Worm (Caenorhabditis elegans) whole organism, early embryonic: ENCODE measurements around the gene gcy-27.

ENCODE experiments used
- B0310.2 ChIP-seq: sonication (generic microtip); optimal IDR thresholded peaks from 2 replicates; lab custom pipeline; 2016; ENCODE audit warnings: mild to moderate bottlenecking, missing genetic modification characterization, missing compliant biosample characterization
- F13C5.2 ChIP-seq: sonication (generic microtip); optimal IDR thresholded peaks from 2 replicates; lab custom pipeline; 2017; ENCODE audit warnings: mild to moderate bottlenecking, missing genetic modification characterization, inconsistent platforms, missing compliant biosample characterization
- aly-1 ChIP-seq: sonication (generic microtip); optimal IDR thresholded peaks from 2 replicates; lab custom pipeline; 2016; ENCODE audit warnings: missing genetic modification characterization, missing compliant biosample characterization
- ama-1 ChIP-seq: fragments of 150-350 bp; optimal IDR thresholded peaks from 2 replicates; lab custom pipeline; 2014
- ceh-13 ChIP-seq: fragments of 200-800 bp; sonication (Bioruptor generic); optimal IDR thresholded peaks from 2 replicates; lab custom pipeline; 2018; ENCODE audit warnings: mild to moderate bottlenecking, missing genetic modification characterization, missing compliant biosample characterization
- ceh-36 ChIP-seq: sonication (generic microtip); optimal IDR thresholded peaks from 2 replicates; lab custom pipeline; 2016; ENCODE audit warnings: missing genetic modification characterization, inconsistent platforms, missing compliant biosample characterization
- ets-7 ChIP-seq: sonication (generic microtip); optimal IDR thresholded peaks from 2 replicates; lab custom pipeline; 2016; ENCODE audit warnings: missing genotype, missing genetic modification characterization, missing compliant biosample characterization
- flt-1 ChIP-seq: fragments of 200-800 bp; sonication (Bioruptor generic); IDR thresholded peaks from 2 replicates; pipeline ENCODE4 v1.3.6; 2022; ENCODE audit warnings: missing genetic modification characterization, missing compliant biosample characterization
- hmbx-1 ChIP-seq: sonication (generic microtip); optimal IDR thresholded peaks from 2 replicates; lab custom pipeline; 2016; ENCODE audit warnings: mild to moderate bottlenecking, missing genetic modification characterization, missing compliant biosample characterization
- hmg-4 ChIP-seq: fragments of 200-800 bp; sonication (Bioruptor generic); optimal IDR thresholded peaks from 2 replicates; lab custom pipeline; 2018; ENCODE audit warnings: mild to moderate bottlenecking, missing genetic modification characterization, missing compliant biosample characterization
- hnd-1 ChIP-seq: sonication (generic microtip); optimal IDR thresholded peaks from 2 replicates; lab custom pipeline; 2016; ENCODE audit warnings: missing genetic modification characterization, missing compliant biosample characterization
- pes-1 ChIP-seq: fragments of 200-800 bp; sonication (Bioruptor generic); IDR thresholded peaks from 2 replicates; pipeline ENCODE4 v1.3.6; 2022; ENCODE audit warnings: missing genetic modification reagents, missing genetic modification characterization, missing compliant biosample characterization
- scrt-1 ChIP-seq: fragments of 200-800 bp; sonication (Bioruptor generic); IDR thresholded peaks from 2 replicates; pipeline ENCODE4 v1.3.6; 2022; ENCODE audit warnings: missing genetic modification characterization, missing compliant biosample characterization
- sea-1 ChIP-seq: fragments of 200-800 bp; sonication (Bioruptor generic); conservative IDR thresholded peaks from 2 replicates; pipeline ENCODE4 v1.3.6; 2022; ENCODE audit warnings: missing genetic modification characterization, missing compliant biosample characterization
- tbx-11 ChIP-seq: fragments of 200-800 bp; sonication (Bioruptor generic); IDR thresholded peaks from 2 replicates; pipeline ENCODE4 v1.3.6; 2022; ENCODE audit warnings: missing genetic modification characterization, missing compliant biosample characterization
- tbx-37 ChIP-seq: fragments of 200-800 bp; sonication (Bioruptor generic); conservative IDR thresholded peaks from 2 replicates; pipeline ENCODE4 v1.3.6; 2022; ENCODE audit warnings: missing genetic modification reagents, missing genetic modification characterization, missing compliant biosample characterization
- tra-4 ChIP-seq: sonication (generic microtip); optimal IDR thresholded peaks from 2 replicates; lab custom pipeline; 2017; ENCODE audit warnings: missing genetic modification characterization, missing compliant biosample characterization

The gcy-27 gene

ce11 chrIV:17436552-17436951 is at the start of gene gcy-27:
gcy-27 (minus strand) TSS chrIV:17436652.
- TF ChIP-seq ets-7 (tag; lab: Kevin White, UChicago) (no peak), flt-1 (GFP tag; lab: Robert Waterston, UW) (no peak), sea-1 (GFP tag; lab: Robert Waterston, UW) (no peak), tbx-37 (GFP tag; lab: Robert Waterston, UW) (no peak), tbx-11 (GFP tag; lab: Robert Waterston, UW) (no peak), aly-1 (tag; lab: Kevin White, UChicago) (no peak), B0310.2 (tag; lab: Kevin White, UChicago) (no peak), ama-1 (no peak), pes-1 (no peak), F13C5.2 (tag; lab: Kevin White, UChicago) (no peak), hmg-4 (GFP tag; lab: Kevin White, UChicago) (no peak), ceh-36 (tag; lab: Kevin White, UChicago) (no peak), tra-4 (tag; lab: Kevin White, UChicago) (no peak), hmbx-1 (tag; lab: Kevin White, UChicago) (no peak)

DNA sequence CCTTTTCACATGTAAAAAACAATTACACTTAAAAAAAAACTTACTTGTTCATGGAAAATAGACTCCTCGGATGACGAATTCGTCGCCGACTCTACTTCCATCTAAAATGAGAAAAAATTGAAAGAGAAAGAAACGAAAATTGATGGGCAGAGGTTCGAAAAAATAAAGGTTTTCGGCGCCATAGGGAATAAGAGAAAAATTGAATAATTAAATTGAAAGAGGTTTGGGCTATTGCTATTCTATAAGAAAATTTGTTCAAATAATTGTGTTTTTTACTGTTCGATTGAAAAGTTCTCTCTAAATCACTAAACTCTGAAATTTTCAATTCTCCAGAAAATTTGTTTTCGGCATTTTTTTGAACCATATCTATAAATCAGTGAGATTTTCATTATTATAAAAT is 46.8 kb upstream of the gcy-27 start, which contains the start of gene rabr-2:
Gene rabr-2 (minus strand): TSS at position 101 of the 400 bp plus-strand sequence.
- TF ChIP-seq aly-1 (tag; lab: Kevin White, UChicago) (no peak), F13C5.2 (tag; lab: Kevin White, UChicago) (no peak), hmbx-1 (tag; lab: Kevin White, UChicago) (no peak), sea-1 (GFP tag; lab: Robert Waterston, UW) (no peak), tra-4 (tag; lab: Kevin White, UChicago) (no peak), ets-7 (tag; lab: Kevin White, UChicago) (no peak), ceh-36 (tag; lab: Kevin White, UChicago) (no peak), tbx-37 (GFP tag; lab: Robert Waterston, UW) (no peak), pes-1 (no peak), flt-1 (GFP tag; lab: Robert Waterston, UW) (no peak), ama-1 (no peak), tbx-11 (GFP tag; lab: Robert Waterston, UW) (no peak)

- TF ChIP-seq aly-1 (tag; lab: Kevin White, UChicago) = no peak
- TF ChIP-seq ceh-13 (GFP tag; lab: Kevin White, UChicago) = no peak
- no peak for TF ChIP-seq tra-4 (tag; lab: Kevin White, UChicago)
- TF ChIP-seq hnd-1 (tag; lab: Kevin White, UChicago) = no peak
- no peak for TF ChIP-seq hmg-4 (GFP tag; lab: Kevin White, UChicago)
- no peak for TF ChIP-seq ceh-36 (tag; lab: Kevin White, UChicago)
- no peak for TF ChIP-seq ama-1
- TF ChIP-seq scrt-1 = no peak
- no peak for TF ChIP-seq pes-1
- no peak for TF ChIP-seq hmbx-1 (tag; lab: Kevin White, UChicago)
- no peak for TF ChIP-seq B0310.2 (tag; lab: Kevin White, UChicago)
- no peak for TF ChIP-seq tbx-11 (GFP tag; lab: Robert Waterston, UW)
- no peak for TF ChIP-seq tbx-37 (GFP tag; lab: Robert Waterston, UW)
- TF ChIP-seq sea-1 (GFP tag; lab: Robert Waterston, UW) = no peak
- TF ChIP-seq ets-7 (tag; lab: Kevin White, UChicago) = no peak
- TF ChIP-seq flt-1 (GFP tag; lab: Robert Waterston, UW) = no peak
- no peak for TF ChIP-seq F13C5.2 (tag; lab: Kevin White, UChicago)
These were observed 39.3 kb upstream of the gcy-27 start, which contains the start of gene grl-24 for ce11 chrIV:17475743-17476142. grl-24 (minus strand) TSS chrIV:17475843.

- TF ChIP-seq ets-7 (tag; lab: Kevin White, UChicago) (no peak), pes-1 (no peak), aly-1 (tag; lab: Kevin White, UChicago) (no peak), scrt-1 (no peak), B0310.2 (tag; lab: Kevin White, UChicago) (no peak), tbx-11 (GFP tag; lab: Robert Waterston, UW) (no peak), tbx-37 (GFP tag; lab: Robert Waterston, UW) (no peak), ceh-36 (tag; lab: Kevin White, UChicago) (no peak), hmbx-1 (tag; lab: Kevin White, UChicago) (no peak), ceh-13 (GFP tag; lab: Kevin White, UChicago) (no peak), sea-1 (GFP tag; lab: Robert Waterston, UW) (no peak), tra-4 (tag; lab: Kevin White, UChicago) (no peak), ama-1 (no peak), F13C5.2 (tag; lab: Kevin White, UChicago) (no peak), flt-1 (GFP tag; lab: Robert Waterston, UW) (no peak), hnd-1 (tag; lab: Kevin White, UChicago) (no peak), hmg-4 (GFP tag; lab: Kevin White, UChicago) (no peak)
These were observed 38.8 kb upstream of the gcy-27 start, which contains the start of gene F11E6.9 for ce11 chrIV:17475242-17475641. F11E6.9 (minus strand) TSS chrIV:17475342.

DNA sequence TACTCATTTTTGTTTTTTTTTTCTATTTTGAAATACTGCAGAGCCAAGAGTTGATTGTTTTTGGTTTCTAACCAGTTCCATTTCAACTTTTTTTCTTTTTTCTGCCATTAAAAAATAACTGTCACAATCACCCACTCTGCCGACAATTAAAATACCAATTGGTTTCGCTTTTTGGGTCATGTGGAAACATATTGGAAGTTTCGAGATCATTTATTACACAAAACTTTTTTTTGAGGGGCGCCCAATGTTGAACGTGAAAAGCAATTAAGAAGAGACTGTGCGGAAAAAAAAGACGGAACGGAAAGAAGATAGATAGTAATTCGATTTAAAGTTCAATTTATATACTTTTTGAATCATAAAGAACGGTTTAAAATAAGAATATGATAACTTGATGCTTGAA is 37.6 kb upstream of the gcy-27 start:
- no peak for TF ChIP-seq flt-1 (GFP tag; lab: Robert Waterston, UW)

- TF ChIP-seq sea-1 (GFP tag; lab: Robert Waterston, UW) (no peak), ceh-36 (tag; lab: Kevin White, UChicago) (no peak)
These were observed 36.6 kb upstream of the gcy-27 start, which contains the start of gene gba-3 for ce11 chrIV:17473034-17473433. gba-3 (plus strand) TSS chrIV:17473334.

DNA sequence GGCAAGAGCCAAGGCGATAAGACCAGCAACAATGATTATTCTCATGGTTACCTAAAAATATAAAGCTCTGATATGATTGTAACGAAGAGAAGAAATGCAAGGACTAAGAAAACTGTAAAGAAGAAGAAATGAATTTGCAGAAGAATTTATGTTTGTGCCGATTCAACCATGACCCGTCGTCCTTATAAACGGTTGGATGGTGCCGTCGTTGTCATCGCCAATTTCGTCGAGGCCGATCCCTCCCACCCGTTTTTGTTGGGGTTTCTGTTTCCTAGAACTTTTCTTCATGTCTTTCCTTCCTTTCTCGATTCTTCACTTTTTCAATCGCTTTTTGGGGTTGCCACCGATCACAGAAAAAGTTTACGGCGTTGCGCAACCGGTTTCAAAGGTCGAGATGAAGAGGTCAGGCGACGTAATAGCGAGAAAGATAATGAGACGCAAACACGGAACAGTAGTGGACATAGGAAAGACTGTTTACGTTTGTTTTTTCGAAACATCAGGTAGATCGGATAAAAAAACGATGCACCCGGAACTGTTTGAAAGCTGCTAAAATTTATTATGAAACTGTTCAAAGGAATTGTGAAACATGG is 35.5 kb upstream of the gcy-27 start, which contains the start of gene epic-1:
Gene epic-1 (minus strand): TSS at position 51 of the 590 bp plus-strand sequence.
- no peak for TF ChIP-seq hnd-1 (tag; lab: Kevin White, UChicago)
- no peak for TF ChIP-seq tbx-37 (GFP tag; lab: Robert Waterston, UW)
- TF ChIP-seq B0310.2 (tag; lab: Kevin White, UChicago) = no peak
- no peak for TF ChIP-seq hmg-4 (GFP tag; lab: Kevin White, UChicago)
- TF ChIP-seq ceh-13 (GFP tag; lab: Kevin White, UChicago) = no peak
- no peak for TF ChIP-seq tra-4 (tag; lab: Kevin White, UChicago)
- TF ChIP-seq aly-1 (tag; lab: Kevin White, UChicago) = no peak
- TF ChIP-seq ceh-36 (tag; lab: Kevin White, UChicago) = no peak
- no peak for TF ChIP-seq tbx-11 (GFP tag; lab: Robert Waterston, UW)
- TF ChIP-seq F13C5.2 (tag; lab: Kevin White, UChicago) = no peak
- TF ChIP-seq ama-1 = no peak
- no peak for TF ChIP-seq sea-1 (GFP tag; lab: Robert Waterston, UW)
- no peak for TF ChIP-seq hmbx-1 (tag; lab: Kevin White, UChicago)
- no peak for TF ChIP-seq pes-1
- no peak for TF ChIP-seq scrt-1
- no peak for TF ChIP-seq flt-1 (GFP tag; lab: Robert Waterston, UW)
- TF ChIP-seq ets-7 (tag; lab: Kevin White, UChicago) = no peak
